Fruit fly (Drosophila melanogaster): Measurements from ENCODE around the gene Elys.
A peak's percentile ranks its signal among the peaks of the same experiment; 100 is the strongest.

Elys gene

DNA sequence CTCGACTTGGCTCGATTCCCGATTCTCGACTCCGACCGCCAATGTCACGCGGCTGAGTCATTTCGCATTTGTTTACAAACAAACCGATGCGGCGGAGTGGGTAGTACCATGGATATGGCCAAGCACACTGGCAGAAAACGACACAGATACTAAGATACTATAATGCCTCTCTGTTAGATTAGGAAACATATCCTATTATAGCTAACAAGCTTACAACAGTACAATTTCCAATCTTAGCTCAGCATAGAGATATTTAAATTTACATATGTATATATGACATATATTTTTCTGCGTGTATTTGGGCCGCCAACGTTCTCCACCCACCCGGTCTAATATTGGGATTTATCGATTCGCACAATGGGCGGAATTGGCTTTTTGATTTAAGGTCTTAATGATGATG is 48.2 kb upstream of the Elys start (continued):
- TF ChIP-seq ab (GFP tag; optimal IDR thresholded peaks at IDR 0.05) (no peak), kni (GFP tag; optimal IDR thresholded peaks at IDR 0.05) (no peak), mirr (GFP tag; optimal IDR thresholded peaks at IDR 0.05) (peak; percentile 52), ranshi (GFP tag; IDR thresholded peaks at IDR 0.05) (peak; percentile 80; the same call in 1 of the 2 replicates), CG11696 (GFP tag; IDR thresholded peaks at IDR 0.05) (0 out of 2 replicates have a peak, but pooled peaks have one; percentile 52), Usf (GFP tag; optimal IDR thresholded peaks at IDR 0.05) (no peak), aop (GFP tag; IDR thresholded peaks at IDR 0.05) (peak; percentile 52; the same call in 1 of the 2 replicates), CG34422 (GFP tag; IDR thresholded peaks at IDR 0.05) (peak; percentile 76), cad (GFP tag; optimal IDR thresholded peaks at IDR 0.05) (no peak), CG1529 (GFP tag; optimal IDR thresholded peaks at IDR 0.05) (peak; percentile 18), HLH54F (GFP tag; optimal IDR thresholded peaks at IDR 0.05) (peak; percentile 27), caup (GFP tag; optimal IDR thresholded peaks at IDR 0.05; ENCODE audit: severe bottlenecking) (peak; percentile 85), chm (GFP tag; IDR thresholded peaks at IDR 0.05) (peak; percentile 77), CG18599 (GFP tag; optimal IDR thresholded peaks at IDR 0.05) (peak; percentile 81), Nf-YA (GFP tag; IDR thresholded peaks at IDR 0.05) (peak; percentile 61; the same call in 1 of the 2 replicates), CG17361 (GFP tag; IDR thresholded peaks at IDR 0.05) (peak; percentile 68; the same call in 2 of the 3 replicates), HLH3B (GFP tag; IDR thresholded peaks at IDR 0.05) (peak; percentile 74), bsh (GFP tag; optimal IDR thresholded peaks at IDR 0.05) (peak; percentile 56 to 70), CG7556 (GFP tag; optimal IDR thresholded peaks at IDR 0.05) (peak; percentile 64), Doc2 (GFP tag; IDR thresholded peaks at IDR 0.05) (no peak), jigr1 (GFP tag; IDR thresholded peaks at IDR 0.05) (peak; percentile 59; the same call in 1 of the 3 replicates), CG3065 (GFP tag; optimal IDR thresholded peaks at IDR 0.05) (peak; percentile 19), vnd (GFP tag; IDR thresholded peaks at IDR 0.05; ENCODE audit: partially characterized antibody) (no peak), CG10431 (GFP tag; optimal IDR thresholded peaks at IDR 0.05) (no peak), CG9876 (GFP tag; optimal IDR thresholded peaks at IDR 0.05) (no peak), sd (tag; optimal IDR thresholded peaks at IDR 0.05) (peak; percentile 25), CG14441 (GFP tag; IDR thresholded peaks at IDR 0.05) (peak; percentile 85), CG10209 (GFP tag; optimal IDR thresholded peaks at IDR 0.05) (peak; percentile 59), Drgx (GFP tag; IDR thresholded peaks at IDR 0.05) (peak; percentile 84), gsb-n (tag; optimal IDR thresholded peaks at IDR 0.05) (peak; percentile 28), Dad (GFP tag; optimal IDR thresholded peaks at IDR 0.05) (peak; percentile 31), Mrtf (GFP tag; IDR thresholded peaks at IDR 0.05) (peak; percentile 72; the same call in 1 of the 3 replicates), Oli (tag; optimal IDR thresholded peaks at IDR 0.05) (peak; percentile 78), ems (GFP tag; optimal IDR thresholded peaks at IDR 0.05) (peak; percentile 57), Sry-β (GFP tag; optimal IDR thresholded peaks at IDR 0.05) (no peak), Dek (tag; optimal IDR thresholded peaks at IDR 0.05) (peak; percentile 64), eyg (GFP tag; optimal IDR thresholded peaks at IDR 0.05) (no peak), kah (GFP tag; optimal IDR thresholded peaks at IDR 0.05) (peak; percentile 14), CG10274 (GFP tag; optimal IDR thresholded peaks at IDR 0.05) (peak; percentile 43), ttk (GFP tag; IDR thresholded peaks at IDR 0.05) (0 out of 2 replicates have a peak, but pooled peaks have one; percentile 56), ind (GFP tag; optimal IDR thresholded peaks at IDR 0.05) (peak; percentile 76), Side (GFP tag; optimal IDR thresholded peaks at IDR 0.05) (peak; percentile 33), Hsf (GFP tag; optimal IDR thresholded peaks at IDR 0.05) (peak; percentile 66), Dip3 (GFP tag; optimal IDR thresholded peaks at IDR 0.05) (peak; percentile 51), CG3995 (GFP tag; optimal IDR thresholded peaks at IDR 0.05) (peak; percentile 6), h (optimal IDR thresholded peaks at IDR 0.05) (no peak), hkb (optimal IDR thresholded peaks at IDR 0.05) (no peak), hkb (GFP tag; IDR thresholded peaks at IDR 0.05) (peak; percentile 88), chif (GFP tag; optimal IDR thresholded peaks at IDR 0.05) (peak; percentile 43 to 62), Antp (GFP tag; optimal IDR thresholded peaks at IDR 0.05) (peak; percentile 32), zfh1 (GFP tag; IDR thresholded peaks at IDR 0.05) (peak; percentile 71), CG11247 (GFP tag; IDR thresholded peaks at IDR 0.05) (peak; percentile 77), Hr39 (optimal IDR thresholded peaks at IDR 0.05) (no peak)

All from whole organism, embryonic.